Worm (Caenorhabditis elegans) whole organism, dauer: Measurements from ENCODE around the gene ZK721.3.

Experiments
- unc-62 ChIP-seq: sonication (generic microtip); optimal IDR thresholded peaks from 2 replicates; lab custom pipeline; 2017; ENCODE audit warnings: missing biosample characterization, missing genetic modification reagents, missing genetic modification characterization

The ZK721.3 gene

ce11 chrX:8784234-8784633 lies at the start of gene ZK721.3:
ZK721.3 (plus strand) TSS chrX:8784534.
- TF ChIP-seq unc-62 (GFP tag; lab: Kevin White, UChicago), result no peak

- TF ChIP-seq unc-62 (GFP tag; lab: Kevin White, UChicago), result no peak
Measured at ce11 chrX:8736965-8737464, 47.3 kb upstream of the ZK721.3 start, which contains the start of gene M02D8.3. M02D8.3 (minus strand) TSS chrX:8737015.

- TF ChIP-seq unc-62 (GFP tag; lab: Kevin White, UChicago), result no peak
Measured at ce11 chrX:8737801-8738200, 46.5 kb upstream of the ZK721.3 start.

ce11 chrX:8739373-8739772 lies 45.0 kb upstream of the ZK721.3 start, which contains the start of gene M02D8.2:
M02D8.2 (plus strand) TSS chrX:8739673.
- no peak for TF ChIP-seq unc-62 (GFP tag; lab: Kevin White, UChicago)

- TF ChIP-seq unc-62 (GFP tag; lab: Kevin White, UChicago), result no peak
Measured at ce11 chrX:8741629-8742170, 42.6 kb upstream of the ZK721.3 start.

ce11 chrX:8742896-8743295 lies 41.4 kb upstream of the ZK721.3 start, which contains the start of gene M02D8.7:
M02D8.7 (minus strand) TSS chrX:8742996.
- no peak for TF ChIP-seq unc-62 (GFP tag; lab: Kevin White, UChicago)

ce11 chrX:8744192-8744985 lies 39.9 kb upstream of the ZK721.3 start:
- TF ChIP-seq unc-62 (GFP tag; lab: Kevin White, UChicago), result no peak

- TF ChIP-seq unc-62 (GFP tag; lab: Kevin White, UChicago), result no peak
Measured at ce11 chrX:8745524-8745923, 38.8 kb upstream of the ZK721.3 start.

- no peak for TF ChIP-seq unc-62 (GFP tag; lab: Kevin White, UChicago)
Measured at ce11 chrX:8750209-8750608, 34.1 kb upstream of the ZK721.3 start.

- TF ChIP-seq unc-62 (GFP tag; lab: Kevin White, UChicago), result no peak
Measured at ce11 chrX:8750660-8751059, 33.7 kb upstream of the ZK721.3 start, which contains the start of gene asns-2. asns-2 (minus strand) TSS chrX:8750941.

- TF ChIP-seq unc-62 (GFP tag; lab: Kevin White, UChicago), result no peak
Measured at ce11 chrX:8752546-8752945, 31.8 kb upstream of the ZK721.3 start.

- TF ChIP-seq unc-62 (GFP tag; lab: Kevin White, UChicago), result no peak
Measured at ce11 chrX:8754285-8754795, 30.0 kb upstream of the ZK721.3 start.

- TF ChIP-seq unc-62 (GFP tag; lab: Kevin White, UChicago), result no peak
Measured at ce11 chrX:8755987-8756386, 28.3 kb upstream of the ZK721.3 start.

- TF ChIP-seq unc-62 (GFP tag; lab: Kevin White, UChicago), result no peak
Measured at ce11 chrX:8761060-8761459, 23.3 kb upstream of the ZK721.3 start.

ce11 chrX:8761497-8761896 lies 22.8 kb upstream of the ZK721.3 start, which contains the start of gene M02D8.5:
M02D8.5 (minus strand) TSS chrX:8761597.
- TF ChIP-seq unc-62 (GFP tag; lab: Kevin White, UChicago), result no peak

ce11 chrX:8762927-8763326 lies 21.4 kb upstream of the ZK721.3 start:
- no peak for TF ChIP-seq unc-62 (GFP tag; lab: Kevin White, UChicago)
